Fruit fly (Drosophila melanogaster) S2 (cell line): ENCODE results near the gene CG13101.
A peak's percentile ranks its signal among the peaks of the same experiment; 100 is the strongest.

Experiments
- CG8478 ChIP-seq: fragments of >200 bp; optimal IDR thresholded peaks from 2 replicates; lab custom pipeline; 2018
- CTCF ChIP-seq, 2 experiments: fragments of >200 bp; optimal IDR thresholded peaks; 2 replicates each; lab custom pipeline; 2018

Gene CG13101

DNA sequence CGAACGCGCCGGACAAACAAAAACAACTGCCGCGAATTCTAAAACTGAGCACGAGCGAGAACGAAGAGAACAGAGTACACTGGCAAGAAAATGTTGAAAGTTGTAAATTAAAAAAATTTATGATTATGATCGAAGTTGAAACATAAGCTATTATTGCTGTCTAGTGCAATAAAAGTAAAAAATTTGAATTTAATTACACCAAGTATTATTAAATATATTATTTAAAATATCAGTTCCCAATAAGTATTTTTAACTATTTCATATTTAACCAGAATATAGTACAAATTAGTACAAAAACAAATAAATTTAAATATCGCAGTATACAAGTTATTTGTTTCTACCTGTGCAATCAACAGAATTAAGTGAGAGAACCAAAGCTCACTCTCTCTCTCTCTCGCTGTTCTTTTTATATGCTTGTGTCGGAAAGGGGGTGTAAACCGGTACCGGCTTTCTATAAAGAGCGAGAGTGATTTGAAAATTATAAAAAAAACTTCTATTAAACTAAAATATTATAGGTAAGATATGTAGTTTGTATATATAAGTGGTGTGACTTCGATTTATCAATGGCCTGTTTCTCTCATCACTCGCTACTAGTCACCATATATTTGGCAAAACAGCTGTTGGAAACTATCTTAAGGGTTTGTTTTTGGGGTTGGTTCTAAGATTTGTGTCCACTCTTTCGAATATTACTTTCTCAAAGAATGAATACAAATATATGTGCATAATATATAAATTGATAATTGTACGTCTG lies 33.3 kb downstream of the CG13101 start, which contains the start of gene C1GalTA:
Gene C1GalTA, minus strand, starts transcription at position 33 of the 751 bp plus-strand sequence.
- TF ChIP-seq CTCF (optimal IDR thresholded peaks at IDR 0.05; lab: Kevin White, UChicago) (no peak), CG8478 (peak; percentile 1)

DNA sequence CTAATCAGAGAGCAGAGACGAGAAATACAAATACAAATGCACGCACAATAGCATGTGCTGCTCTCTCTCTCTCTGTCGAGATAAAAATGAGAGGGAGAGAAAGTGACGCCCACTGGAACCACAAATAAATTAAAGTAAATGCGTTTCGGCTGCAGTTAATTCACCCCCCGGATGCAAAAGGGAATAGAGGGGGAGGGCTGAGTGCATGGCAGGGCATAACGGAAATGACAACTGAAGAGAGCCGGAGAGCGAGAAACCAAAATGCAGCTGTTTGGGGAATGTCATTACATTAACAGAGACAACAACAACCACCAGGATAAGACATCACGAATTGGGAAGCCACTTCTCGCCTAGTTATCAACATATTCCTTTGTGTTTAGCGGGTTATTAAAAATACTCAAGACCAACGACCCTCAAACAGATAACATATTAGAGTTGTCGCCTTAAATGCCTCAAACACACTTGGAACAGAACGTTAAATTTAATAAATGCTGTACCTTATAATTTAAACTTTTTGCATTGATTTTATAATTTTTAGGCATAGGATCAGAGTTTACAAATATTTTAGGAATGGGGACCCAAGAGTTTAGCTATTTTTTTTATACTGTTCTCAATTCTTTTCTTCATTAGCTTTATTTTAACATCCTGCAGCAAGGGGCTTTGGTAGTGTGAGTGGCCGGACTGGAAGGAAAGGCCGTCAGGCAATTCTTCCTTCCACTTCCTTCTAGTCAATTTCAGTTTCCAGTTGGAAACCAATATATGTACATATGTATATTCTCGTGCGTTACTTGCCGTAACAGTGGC lies 34.6 kb downstream of the CG13101 start:
- TF ChIP-seq CG8478 (no peak), CTCF (optimal IDR thresholded peaks at IDR 0.05; lab: Kevin White, UChicago) (no peak)

DNA sequence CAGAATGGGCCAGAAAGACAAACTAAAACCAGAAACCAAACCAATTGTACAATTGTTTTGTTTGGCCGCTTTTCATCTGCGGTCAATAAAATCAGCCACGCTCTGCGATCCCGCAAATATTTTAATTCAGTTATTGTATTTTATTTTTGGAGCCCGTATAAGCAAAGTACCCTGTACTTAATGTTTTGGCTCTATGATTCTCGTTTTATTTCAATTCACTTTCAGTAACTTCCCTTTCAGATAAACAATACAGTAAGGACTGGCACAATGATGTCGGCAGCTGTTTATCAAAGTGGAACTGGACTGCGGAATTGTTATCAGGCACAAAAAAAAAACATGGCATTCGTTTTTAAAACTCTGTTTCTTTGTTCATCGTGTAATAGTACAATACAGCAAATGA lies 36.0 kb downstream of the CG13101 start:
- TF ChIP-seq CTCF (optimal IDR thresholded peaks at IDR 0.05; lab: Kevin White, UChicago) (no peak), CG8478 (no peak)

DNA sequence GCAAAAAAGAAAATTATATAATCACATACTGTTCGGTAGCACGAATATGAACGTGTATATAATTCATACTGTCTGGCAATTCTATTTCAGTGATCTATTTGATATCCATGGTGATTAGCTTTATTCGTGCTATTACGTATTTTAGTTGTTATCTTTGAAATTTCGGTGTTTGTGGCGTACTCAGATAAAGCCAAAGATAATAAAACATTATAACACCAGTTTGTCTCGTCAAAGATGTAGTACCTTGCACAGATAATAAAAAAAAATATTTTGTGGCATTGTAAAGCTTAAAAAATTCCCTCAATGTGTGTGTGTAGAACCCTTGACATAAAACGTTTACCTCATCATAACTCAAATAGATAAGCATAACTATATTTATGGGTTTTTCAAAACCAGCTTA lies 36.7 kb downstream of the CG13101 start:
- TF ChIP-seq CTCF (optimal IDR thresholded peaks at IDR 0.05; lab: Kevin White, UChicago) (no peak), CG8478 (no peak)

DNA sequence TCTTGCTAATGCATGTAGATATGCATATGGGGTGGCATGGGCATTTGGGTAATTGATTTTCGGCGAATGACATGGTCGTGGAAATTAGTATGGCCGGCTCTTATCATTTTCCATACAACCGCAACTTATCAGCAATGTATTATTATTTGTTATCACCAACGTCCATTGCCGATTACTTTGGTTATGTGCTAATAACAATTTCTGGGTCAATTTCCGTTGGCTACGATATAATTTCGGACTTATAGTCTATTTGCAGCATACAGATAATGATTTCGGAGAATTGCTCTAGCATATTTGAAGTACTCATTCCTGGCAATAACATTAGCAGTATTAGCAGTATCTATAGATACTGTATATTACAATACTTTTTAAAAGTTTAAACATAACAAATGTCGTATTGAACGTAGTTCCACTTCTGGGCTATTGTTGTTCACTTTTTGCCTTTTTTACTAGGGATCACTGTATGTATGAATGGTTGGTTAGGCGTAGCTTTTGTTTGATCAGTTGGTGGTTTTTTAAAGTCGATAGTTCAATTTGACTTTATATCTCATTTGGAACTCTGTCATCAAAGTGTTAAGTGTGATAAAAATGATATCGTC lies 37.9 kb downstream of the CG13101 start, which contains the start of gene CG46397:
Gene CG46397, plus strand, starts transcription at position 549 of the 599 bp plus-strand sequence.
- TF ChIP-seq CG8478 (no peak), CTCF (optimal IDR thresholded peaks at IDR 0.05; lab: Kevin White, UChicago) (no peak)

DNA sequence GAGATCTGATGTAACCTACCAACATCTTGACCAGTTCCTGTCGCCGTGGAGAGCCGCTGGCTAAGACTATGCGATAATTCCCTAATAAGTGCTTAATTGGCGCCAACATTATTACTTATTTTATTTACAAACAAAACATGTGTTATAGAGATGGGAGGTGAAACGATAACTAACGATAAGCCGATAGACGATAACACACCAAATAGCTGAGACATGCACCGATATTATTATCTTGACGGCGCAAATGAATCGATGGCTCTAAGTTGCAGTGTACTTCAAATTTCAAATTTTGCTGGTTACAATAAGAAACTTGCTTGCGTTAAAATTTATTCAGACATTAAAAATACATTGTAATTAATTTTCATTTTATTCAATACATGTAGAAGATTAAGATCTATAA lies 41.6 kb downstream of the CG13101 start, which contains the start of gene CG9515:
Gene CG9515, minus strand, starts transcription at position 148 of the 400 bp plus-strand sequence.
- peak in 1 of 2 experiments; percentile 31 for TF ChIP-seq CTCF (optimal IDR thresholded peaks at IDR 0.05; lab: Kevin White, UChicago)
- TF ChIP-seq CG8478: no peak

DNA sequence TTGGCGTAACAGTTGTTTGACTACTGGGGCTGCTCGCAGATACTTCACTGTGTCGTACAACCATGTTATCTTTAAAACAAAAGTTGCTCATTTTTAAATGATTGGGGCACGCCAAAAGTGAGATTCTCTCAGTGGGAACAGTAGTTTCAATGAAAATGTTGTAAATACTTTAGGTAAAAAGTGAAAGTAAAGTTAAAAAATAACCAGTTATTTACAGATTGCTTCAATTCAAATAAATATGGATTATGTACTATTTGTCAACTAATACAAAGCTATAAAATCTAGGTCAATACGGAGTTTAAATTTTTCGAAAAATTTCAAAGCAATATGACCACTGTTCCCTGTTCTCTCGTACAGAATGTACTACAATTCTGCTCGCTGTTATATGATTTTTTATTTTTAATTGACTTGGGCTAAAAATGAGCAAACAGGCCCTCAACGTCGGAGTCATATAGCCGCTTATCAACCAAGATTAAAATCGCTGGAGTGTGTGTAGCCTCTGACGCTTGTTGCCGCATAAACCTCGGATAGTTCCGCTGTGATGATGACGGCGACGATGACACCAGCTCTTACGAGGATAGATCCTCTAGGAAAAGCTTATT lies 42.8 kb downstream of the CG13101 start, which contains the start of gene Argl:
Gene Argl, minus strand, starts transcription at position 370 of the 602 bp plus-strand sequence.
- no peak for TF ChIP-seq CG8478
- TF ChIP-seq CTCF (optimal IDR thresholded peaks at IDR 0.05; lab: Kevin White, UChicago): no peak

DNA sequence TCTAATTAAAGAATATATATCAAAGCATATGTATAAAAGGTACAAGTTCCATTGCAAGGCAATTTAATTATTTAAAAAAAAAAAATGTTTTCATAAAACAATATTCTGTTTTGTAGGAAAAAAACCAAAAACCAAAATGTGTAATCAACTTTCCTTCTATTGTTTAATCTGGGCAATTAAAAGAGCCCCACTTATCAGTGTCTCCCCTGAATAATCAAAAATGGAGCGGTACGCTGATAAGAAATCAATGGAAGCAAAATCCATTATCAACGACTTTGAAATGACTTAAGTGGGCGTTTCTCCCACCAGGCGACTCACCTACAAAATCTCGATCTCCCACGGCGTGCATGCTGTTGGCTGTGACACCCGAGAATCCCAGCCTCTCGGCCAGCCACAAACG lies 44.0 kb downstream of the CG13101 start:
- TF ChIP-seq CG8478 (no peak), CTCF (optimal IDR thresholded peaks at IDR 0.05; lab: Kevin White, UChicago) (no peak)

DNA sequence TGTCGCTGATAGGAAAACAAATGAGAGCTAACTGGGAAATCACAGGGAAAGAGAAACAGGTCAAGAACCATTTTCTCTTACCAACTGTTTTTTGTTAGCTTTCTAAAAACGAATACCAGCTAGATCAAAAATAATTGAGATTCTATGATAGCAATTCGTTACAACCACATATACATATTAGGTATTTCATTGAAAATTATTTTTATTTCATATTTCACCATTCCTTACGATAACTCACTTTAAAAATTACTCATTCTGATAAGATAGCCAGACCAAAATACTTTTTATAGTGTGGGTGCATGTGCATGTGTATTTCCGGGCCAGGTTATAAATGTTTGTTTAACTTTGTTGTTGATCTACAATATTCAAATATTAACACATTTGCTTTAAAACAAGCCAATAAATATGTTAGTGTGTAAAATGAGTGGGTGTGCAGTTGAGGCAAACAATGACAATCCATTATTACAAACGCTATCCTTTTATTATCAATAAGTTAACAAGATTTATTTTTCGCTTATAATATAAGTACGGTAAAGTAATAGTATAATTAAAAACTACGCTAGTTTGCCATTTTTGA lies 46.7 kb downstream of the CG13101 start:
- no peak for TF ChIP-seq CG8478

DNA sequence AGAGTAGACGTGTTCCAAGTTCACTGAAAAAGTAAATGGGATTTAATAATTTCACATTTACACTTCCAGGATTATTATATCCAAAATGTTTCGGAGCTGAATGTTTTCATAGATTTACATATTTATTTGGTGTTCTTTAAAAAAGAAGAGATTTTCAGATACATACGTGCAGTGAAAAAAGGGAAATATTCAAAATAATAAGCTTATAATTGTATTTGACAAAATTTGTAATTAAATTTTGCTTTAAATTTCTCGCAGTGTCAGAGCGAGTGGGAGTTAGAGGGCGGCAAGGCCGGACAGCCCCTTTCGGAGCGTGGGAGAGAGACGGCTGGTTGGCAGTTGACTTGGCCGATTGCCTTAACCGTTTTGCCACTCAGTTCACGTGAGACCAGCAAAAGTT lies 47.7 kb downstream of the CG13101 start, which contains the start of gene Tsp29Fb:
Gene Tsp29Fb, plus strand, starts transcription at position 388 of the 400 bp plus-strand sequence.
- TF ChIP-seq CG8478 (no peak), CTCF (optimal IDR thresholded peaks at IDR 0.05; lab: Kevin White, UChicago) (no peak)

DNA sequence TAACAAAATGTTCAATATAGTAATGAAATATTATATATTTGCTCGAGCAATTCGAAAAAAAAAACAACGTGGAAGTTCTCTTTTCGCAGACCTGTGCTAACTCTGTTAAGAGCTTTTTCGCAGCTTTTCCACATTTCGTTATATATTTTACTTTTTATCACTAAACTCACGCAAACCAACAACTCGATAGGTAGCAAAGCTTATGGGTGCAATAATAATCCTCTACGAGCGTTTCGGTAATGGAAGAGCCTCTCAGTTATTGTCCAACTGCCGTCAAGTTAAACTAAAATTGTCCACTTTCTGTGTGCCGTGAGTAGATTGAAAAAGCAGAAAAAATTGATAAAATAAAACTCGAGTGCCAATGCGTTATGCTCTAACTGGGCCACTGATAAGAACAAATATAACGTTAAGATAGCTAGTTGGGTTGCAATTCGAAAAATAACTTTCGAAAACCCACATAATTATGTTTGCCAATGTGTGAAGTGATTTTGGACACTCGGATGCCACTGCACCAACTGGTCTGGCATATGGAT lies 50.9 kb downstream of the CG13101 start, which contains the start of gene Tsp29Fa:
Gene Tsp29Fa, plus strand, starts transcription at position 253 of the 533 bp plus-strand sequence.
- TF ChIP-seq CTCF (optimal IDR thresholded peaks at IDR 0.05; lab: Kevin White, UChicago): no peak
- no peak for TF ChIP-seq CG8478

DNA sequence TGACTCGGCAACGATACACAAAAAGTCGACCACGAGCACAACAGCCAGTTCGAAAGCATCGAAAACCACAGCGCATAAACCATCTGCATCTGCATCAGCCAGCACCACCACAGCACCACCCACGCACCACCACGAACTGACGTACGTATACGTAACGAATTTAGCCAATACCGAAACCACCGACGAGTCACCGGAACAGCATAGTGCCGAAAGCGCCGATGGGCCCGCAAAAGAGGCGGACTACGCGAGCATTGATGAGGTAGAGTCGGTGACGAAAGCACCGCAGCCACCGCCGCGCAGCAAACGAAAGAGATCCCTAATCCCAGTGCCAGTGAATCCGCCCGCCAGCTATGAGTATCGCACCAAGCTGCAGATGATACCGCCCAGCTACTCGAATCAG lies 53.5 kb downstream of the CG13101 start:
- TF ChIP-seq CTCF (optimal IDR thresholded peaks at IDR 0.05; lab: Kevin White, UChicago) (no peak), CG8478 (no peak)
